Fruit fly (Drosophila melanogaster) whole organism, embryonic: ENCODE data around the gene CG14362.

Experiments used
- CG10543 ChIP-seq: fragments of 200-800 bp; sonication (Bioruptor generic); optimal IDR thresholded peaks from 3 replicates; lab custom pipeline; 2017; ENCODE audit warnings: missing biosample characterization, mild to moderate bottlenecking, missing genetic modification characterization, moderate library complexity
- CG6654 ChIP-seq: fragments of 200-800 bp; sonication (Bioruptor generic); optimal IDR thresholded peaks from 2 replicates; lab custom pipeline; 2017; ENCODE audit warnings: missing biosample characterization, mild to moderate bottlenecking, missing genetic modification characterization
- ERR ChIP-seq: fragments of 200-800 bp; sonication (Bioruptor generic); optimal IDR thresholded peaks from 2 replicates; lab custom pipeline; 2016; ENCODE audit warnings: missing biosample characterization, missing genetic modification characterization
- btn ChIP-seq: fragments of 200-800 bp; sonication (Bioruptor generic); optimal IDR thresholded peaks from 2 replicates; lab custom pipeline; 2016; ENCODE audit warnings: missing biosample characterization, missing genetic modification characterization
- pnt ChIP-seq: fragments of 200-800 bp; sonication (Bioruptor generic); optimal IDR thresholded peaks from 3 replicates; lab custom pipeline; 2016; ENCODE audit warnings: missing biosample characterization, missing genetic modification characterization
- schlank ChIP-seq: fragments of 200-800 bp; sonication (Bioruptor generic); optimal IDR thresholded peaks from 2 replicates; lab custom pipeline; 2018; ENCODE audit warnings: missing biosample characterization, mild to moderate bottlenecking, missing genetic modification characterization
- so ChIP-seq: fragments of 200-800 bp; sonication (Bioruptor generic); IDR thresholded peaks from 3 replicates; pipeline ENCODE4 v1.3.6; 2022; ENCODE audit warnings: missing biosample characterization, missing genetic modification characterization
- sug ChIP-seq: fragments of 200-800 bp; optimal IDR thresholded peaks from 2 replicates; lab custom pipeline; 2019; ENCODE audit warnings: missing biosample characterization, mild to moderate bottlenecking, missing genetic modification characterization, moderate library complexity

- TF ChIP-seq sug (tag; lab: Kevin White, UChicago) (no peak), schlank (tag; lab: Kevin White, UChicago) (no peak), ERR (GFP tag; lab: Kevin White, UChicago) (no peak), btn (GFP tag; lab: Kevin White, UChicago) (no peak), CG6654 (GFP tag; lab: Kevin White, UChicago) (no peak), CG10543 (GFP tag; lab: Kevin White, UChicago) (no peak), so (GFP tag; lab: Robert Waterston, UW) (no peak), pnt (no peak)
Observed at dm6 chr3R:13849327-13849726, 5.9 kb downstream of the CG14362 start.
